Fruit fly (Drosophila melanogaster) whole organism, embryonic: ENCODE measurements around the gene Hou.

Experiments used
- Antp ChIP-seq: fragments of 200-800 bp; sonication (Bioruptor generic); optimal IDR thresholded peaks from 3 replicates; lab custom pipeline; 2016; ENCODE audit warnings: missing biosample characterization, missing genetic modification characterization
- Atf-2 ChIP-seq: fragments of 200-800 bp; sonication (Bioruptor generic); optimal IDR thresholded peaks from 2 replicates; lab custom pipeline; 2016; ENCODE audit warnings: missing biosample characterization, missing genetic modification characterization
- Blimp-1 ChIP-seq: fragments of 200-800 bp; sonication (Bioruptor generic); optimal IDR thresholded peaks from 3 replicates; lab custom pipeline; 2018; ENCODE audit warnings: missing biosample characterization, missing genetic modification characterization, mild to moderate bottlenecking, moderate library complexity, missing genetic modification reagents
- CG10366 ChIP-seq: fragments of 200-800 bp; sonication (Bioruptor generic); IDR thresholded peaks from 2 replicates; pipeline ENCODE4 v1.3.6; 2022; ENCODE audit warnings: missing biosample characterization, missing genetic modification characterization
- CG10979 ChIP-seq: fragments of 200-800 bp; sonication (Bioruptor generic); optimal IDR thresholded peaks from 2 replicates; lab custom pipeline; 2018; ENCODE audit warnings: missing biosample characterization, mild to moderate bottlenecking, missing genetic modification characterization, moderate library complexity
- CG12219 ChIP-seq: fragments of 200-800 bp; sonication (Bioruptor generic); optimal IDR thresholded peaks from 3 replicates; lab custom pipeline; 2018; ENCODE audit warnings: missing biosample characterization, mild to moderate bottlenecking, missing genetic modification characterization
- CG12391 ChIP-seq: fragments of 200-800 bp; sonication (Bioruptor generic); optimal IDR thresholded peaks from 3 replicates; lab custom pipeline; 2018; ENCODE audit warnings: missing biosample characterization, mild to moderate bottlenecking, missing genetic modification characterization, moderate library complexity
- CG12942 ChIP-seq: fragments of 200-800 bp; sonication (Bioruptor generic); optimal IDR thresholded peaks from 3 replicates; lab custom pipeline; 2016; ENCODE audit warnings: missing biosample characterization, missing genetic modification characterization
- CG14050 ChIP-seq: fragments of 200-800 bp; sonication (Bioruptor generic); IDR thresholded peaks from 3 replicates; pipeline ENCODE4 v1.3.6; 2022; ENCODE audit warnings: missing biosample characterization, missing genetic modification characterization
- CG14860 ChIP-seq: fragments of 200-800 bp; sonication (Bioruptor generic); IDR thresholded peaks from 3 replicates; pipeline ENCODE4 v1.3.6; 2022; ENCODE audit warnings: missing biosample characterization, missing genetic modification characterization; ENCODE audit not compliant: partially characterized antibody
- CG15073 ChIP-seq: fragments of 200-800 bp; sonication (Bioruptor generic); optimal IDR thresholded peaks from 2 replicates; lab custom pipeline; 2016; ENCODE audit warnings: missing biosample characterization, missing genetic modification characterization
- CG17186 ChIP-seq: fragments of 200-800 bp; sonication (Bioruptor generic); optimal IDR thresholded peaks from 3 replicates; lab custom pipeline; 2017; ENCODE audit warnings: missing biosample characterization, missing genetic modification reagents, missing genetic modification characterization
- CG1832 ChIP-seq: fragments of 200-800 bp; sonication (Bioruptor generic); optimal IDR thresholded peaks from 2 replicates; lab custom pipeline; 2017; ENCODE audit warnings: missing biosample characterization, mild to moderate bottlenecking, missing genetic modification characterization, inconsistent platforms
- CG2678 ChIP-seq: fragments of 200-800 bp; sonication (Bioruptor generic); optimal IDR thresholded peaks from 3 replicates; lab custom pipeline; 2019; ENCODE audit warnings: missing biosample characterization, mild to moderate bottlenecking, missing genetic modification characterization, moderate library complexity
- CG2875 ChIP-seq: fragments of 200-800 bp; sonication (Bioruptor generic); optimal IDR thresholded peaks from 2 replicates; lab custom pipeline; 2017; ENCODE audit warnings: missing biosample characterization, mild to moderate bottlenecking, missing genetic modification characterization, missing genetic modification reagents
- CG4282 ChIP-seq: fragments of 200-800 bp; sonication (Bioruptor generic); optimal IDR thresholded peaks from 2 replicates; lab custom pipeline; 2016; ENCODE audit warnings: missing biosample characterization, missing genetic modification characterization
- CG4360 ChIP-seq: fragments of 200-800 bp; sonication (Bioruptor generic); IDR thresholded peaks from 2 replicates; pipeline ENCODE4 v1.3.6; 2022; ENCODE audit warnings: missing biosample characterization, missing genetic modification characterization
- CG4730 ChIP-seq: fragments of 200-800 bp; sonication (Bioruptor generic); IDR thresholded peaks from 2 replicates; pipeline ENCODE4 v1.3.6; 2022; ENCODE audit warnings: missing biosample characterization, missing genetic modification characterization
- CG6813 ChIP-seq: fragments of 200-800 bp; sonication (Bioruptor generic); optimal IDR thresholded peaks from 2 replicates; lab custom pipeline; 2017; ENCODE audit warnings: missing biosample characterization, missing genetic modification characterization, mild to moderate bottlenecking, moderate library complexity, missing genetic modification reagents
- CG8281 ChIP-seq: fragments of 200-800 bp; sonication (Bioruptor generic); optimal IDR thresholded peaks from 2 replicates; lab custom pipeline; 2018; ENCODE audit warnings: missing biosample characterization, mild to moderate bottlenecking, missing genetic modification characterization, moderate library complexity
- CG8944 ChIP-seq: fragments of 200-800 bp; sonication (Bioruptor generic); optimal IDR thresholded peaks from 3 replicates; lab custom pipeline; 2016; ENCODE audit warnings: missing biosample characterization, missing genetic modification characterization
- Dek ChIP-seq: fragments of 200-800 bp; sonication (Bioruptor generic); optimal IDR thresholded peaks from 3 replicates; lab custom pipeline; 2019; ENCODE audit warnings: missing biosample characterization, mild to moderate bottlenecking, missing genetic modification characterization, moderate library complexity
- E2f1 ChIP-seq: fragments of 200-800 bp; sonication (Bioruptor generic); IDR thresholded peaks from 2 replicates; pipeline ENCODE4 v1.3.6; 2022; ENCODE audit warnings: missing biosample characterization, missing genetic modification characterization
- H2.0 ChIP-seq: fragments of 200-800 bp; sonication (Bioruptor generic); IDR thresholded peaks from 2 replicates; pipeline ENCODE4 v1.3.6; 2022; ENCODE audit warnings: missing biosample characterization, missing genetic modification characterization
- HLH54F ChIP-seq: fragments of 200-800 bp; sonication (Bioruptor generic); optimal IDR thresholded peaks from 3 replicates; lab custom pipeline; 2016; ENCODE audit warnings: missing biosample characterization, missing genetic modification characterization
- Hand ChIP-seq: fragments of 200-800 bp; sonication (Bioruptor generic); optimal IDR thresholded peaks from 2 replicates; lab custom pipeline; 2017; ENCODE audit warnings: mild to moderate bottlenecking, missing biosample characterization, missing genetic modification reagents, missing genetic modification characterization
- HmgZ ChIP-seq: fragments of 200-800 bp; sonication (Bioruptor generic); optimal IDR thresholded peaks from 2 replicates; lab custom pipeline; 2018; ENCODE audit warnings: missing biosample characterization, mild to moderate bottlenecking, missing genetic modification characterization
- Hmr ChIP-seq: fragments of 200-800 bp; sonication (Bioruptor generic); optimal IDR thresholded peaks from 3 replicates; lab custom pipeline; 2017; ENCODE audit warnings: mild to moderate bottlenecking, missing biosample characterization, missing genetic modification reagents, missing genetic modification characterization
- Mrtf ChIP-seq: fragments of 200-800 bp; sonication (Bioruptor generic); IDR thresholded peaks from 3 replicates; pipeline ENCODE4 v1.3.6; 2022; ENCODE audit warnings: missing biosample characterization, missing genetic modification characterization
- Sox100B ChIP-seq: fragments of 200-800 bp; sonication (Bioruptor generic); optimal IDR thresholded peaks from 3 replicates; lab custom pipeline; 2018; ENCODE audit warnings: missing biosample characterization, mild to moderate bottlenecking, missing genetic modification characterization
- Vsx1 ChIP-seq: fragments of 200-800 bp; sonication (Bioruptor generic); optimal IDR thresholded peaks from 2 replicates; lab custom pipeline; 2017; ENCODE audit warnings: missing biosample characterization, mild to moderate bottlenecking, missing genetic modification characterization, missing genetic modification reagents
- ci ChIP-seq: fragments of 200-800 bp; sonication (Bioruptor generic); IDR thresholded peaks from 3 replicates; pipeline ENCODE4 v1.3.6; 2022; ENCODE audit warnings: missing biosample characterization, missing genetic modification characterization
- dan ChIP-seq: fragments of 200-800 bp; sonication (Bioruptor generic); IDR thresholded peaks from 2 replicates; pipeline ENCODE4 v1.3.6; 2022; ENCODE audit warnings: missing biosample characterization, missing genetic modification characterization
- en ChIP-seq: fragments of 200-800 bp; sonication (Bioruptor generic); optimal IDR thresholded peaks from 2 replicates; lab custom pipeline; 2016; ENCODE audit warnings: missing biosample characterization, missing genetic modification characterization
- ewg ChIP-seq: fragments of 200-800 bp; sonication (Bioruptor generic); optimal IDR thresholded peaks from 3 replicates; lab custom pipeline; 2017; ENCODE audit warnings: mild to moderate bottlenecking, missing biosample characterization, missing genetic modification reagents, missing genetic modification characterization
- exex ChIP-seq: fragments of 200-800 bp; sonication (Bioruptor generic); optimal IDR thresholded peaks from 4 replicates; lab custom pipeline; 2018; ENCODE audit warnings: missing biosample characterization, mild to moderate bottlenecking, missing genetic modification characterization, moderate library complexity
- her ChIP-seq: fragments of 200-800 bp; sonication (Bioruptor generic); optimal IDR thresholded peaks from 2 replicates; lab custom pipeline; 2016; ENCODE audit warnings: missing biosample characterization, missing genetic modification characterization
- kah ChIP-seq: fragments of 200-800 bp; sonication (Bioruptor generic); optimal IDR thresholded peaks from 2 replicates; lab custom pipeline; 2018; ENCODE audit warnings: missing biosample characterization, mild to moderate bottlenecking, missing genetic modification characterization
- klu ChIP-seq: fragments of 200-800 bp; sonication (Bioruptor generic); IDR thresholded peaks from 2 replicates; pipeline ENCODE4 v1.3.6; 2022; ENCODE audit warnings: missing biosample characterization, missing genetic modification characterization
- ranshi ChIP-seq: fragments of 200-800 bp; sonication (Bioruptor generic); IDR thresholded peaks from 2 replicates; pipeline ENCODE4 v1.3.6; 2022; ENCODE audit warnings: missing biosample characterization, missing genetic modification characterization
- sim ChIP-seq: fragments of 200-800 bp; sonication (Bioruptor generic); IDR thresholded peaks from 2 replicates; pipeline ENCODE4 v1.3.6; 2022; ENCODE audit warnings: missing biosample characterization, missing genetic modification characterization
- slp2 ChIP-seq: fragments of 200-800 bp; sonication (Bioruptor generic); optimal IDR thresholded peaks from 2 replicates; lab custom pipeline; 2016; ENCODE audit warnings: missing biosample characterization, missing genetic modification characterization
- ssp ChIP-seq: fragments of 200-800 bp; sonication (Bioruptor generic); IDR thresholded peaks from 2 replicates; pipeline ENCODE4 v1.3.6; 2022; ENCODE audit warnings: missing biosample characterization, missing genetic modification characterization
- tio ChIP-seq: fragments of 200-800 bp; sonication (Bioruptor generic); optimal IDR thresholded peaks from 2 replicates; lab custom pipeline; 2017; ENCODE audit warnings: missing biosample characterization, missing genetic modification characterization, inconsistent platforms
- toy ChIP-seq: fragments of 200-800 bp; sonication (Bioruptor generic); IDR thresholded peaks from 2 replicates; pipeline ENCODE4 v1.3.6; 2022; ENCODE audit warnings: missing biosample characterization, missing genetic modification characterization
- trh ChIP-seq: fragments of 200-800 bp; sonication (Bioruptor generic); optimal IDR thresholded peaks from 2 replicates; lab custom pipeline; 2016; ENCODE audit warnings: missing biosample characterization, missing genetic modification characterization
- tup ChIP-seq: fragments of 200-800 bp; sonication (Bioruptor generic); optimal IDR thresholded peaks from 2 replicates; lab custom pipeline; 2016; ENCODE audit warnings: missing biosample characterization, mild to moderate bottlenecking, missing genetic modification characterization, moderate library complexity
- twi ChIP-seq: fragments of 200-800 bp; optimal IDR thresholded peaks from 2 replicates; lab custom pipeline; 2019; ENCODE audit warnings: missing biosample characterization, mild to moderate bottlenecking, missing genetic modification characterization, moderate library complexity
- wor ChIP-seq: fragments of 200-800 bp; sonication (Bioruptor generic); IDR thresholded peaks from 2 replicates; pipeline ENCODE4 v1.3.6; 2022; ENCODE audit warnings: missing biosample characterization, missing genetic modification characterization
- yki ChIP-seq: fragments of >200 bp; optimal IDR thresholded peaks from 3 replicates; lab custom pipeline; 2018
- zfh2 ChIP-seq: fragments of 200-800 bp; sonication (Bioruptor generic); optimal IDR thresholded peaks from 2 replicates; lab custom pipeline; 2016; ENCODE audit warnings: missing biosample characterization, missing genetic modification characterization

The Hou gene

DNA sequence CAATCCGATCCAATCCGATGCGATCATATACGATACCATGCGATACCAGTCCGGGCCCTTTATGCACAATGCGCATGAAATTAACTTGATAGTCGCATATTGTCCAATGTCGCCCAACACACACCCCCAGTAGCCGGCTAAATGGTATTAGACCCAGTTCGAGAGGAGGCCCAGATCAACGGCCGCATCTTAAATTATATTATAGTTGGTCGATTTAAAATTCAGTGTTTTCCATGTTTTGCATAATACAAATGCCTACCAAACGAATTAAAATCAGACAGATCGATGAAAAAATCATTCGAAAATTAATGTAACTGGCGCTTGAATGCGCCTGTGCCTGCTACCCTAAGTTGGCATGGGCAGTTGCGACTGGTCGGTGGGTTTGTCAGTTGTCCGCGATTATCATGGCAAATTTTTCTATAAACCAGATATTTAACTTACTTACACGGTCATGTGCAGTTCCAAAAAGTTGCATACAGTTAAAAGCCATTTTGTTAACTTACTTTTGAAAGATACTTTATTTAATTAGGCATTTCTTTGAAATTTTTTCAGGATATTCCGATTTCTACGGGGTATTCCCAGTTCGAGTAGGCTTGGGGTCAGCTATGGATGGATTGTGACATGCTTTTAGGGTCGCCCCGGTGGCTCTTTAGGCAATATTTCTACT is 19.7 kb upstream of the Hou start (continued):
- no peak for TF ChIP-seq en
- peak; percentile 37 for TF ChIP-seq CG10979
- TF ChIP-seq Antp, result no peak
- no peak for TF ChIP-seq yki (lab: Kevin White, UChicago)
- TF ChIP-seq CG2678 (tag; lab: Kevin White, UChicago), result peak; percentile 49
- no peak for TF ChIP-seq Vsx1 (GFP tag; lab: Kevin White, UChicago)
- no peak for TF ChIP-seq HmgZ (tag; lab: Kevin White, UChicago)
- no peak for TF ChIP-seq CG4282 (GFP tag; lab: Kevin White, UChicago)
- TF ChIP-seq CG1832, result no peak
- TF ChIP-seq CG12942 (GFP tag; lab: Kevin White, UChicago), result no peak
- no peak for TF ChIP-seq slp2 (GFP tag; lab: Kevin White, UChicago)
- TF ChIP-seq ci (GFP tag; lab: Robert Waterston, UW), result no peak
- TF ChIP-seq wor (GFP tag; lab: Robert Waterston, UW), result no peak
- TF ChIP-seq tio, result no peak
- no peak for TF ChIP-seq kah (GFP tag; lab: Kevin White, UChicago)
- no peak for TF ChIP-seq CG4730 (GFP tag; lab: Robert Waterston, UW)
- TF ChIP-seq dan (GFP tag; lab: Robert Waterston, UW), result no peak
- TF ChIP-seq ewg (GFP tag; lab: Kevin White, UChicago), result peak; percentile 19
- TF ChIP-seq exex (tag; lab: Kevin White, UChicago), result no peak
- TF ChIP-seq CG10366 (GFP tag; lab: Robert Waterston, UW), result peak; percentile 45; the same call in 1 of the 2 replicates
- peak; percentile 4 for TF ChIP-seq Blimp-1 (GFP tag; lab: Kevin White, UChicago)
- no peak for TF ChIP-seq Dek
- TF ChIP-seq CG6813 (GFP tag; lab: Kevin White, UChicago), result no peak
- TF ChIP-seq trh (GFP tag; lab: Kevin White, UChicago), result no peak
- no peak for TF ChIP-seq her (GFP tag; lab: Kevin White, UChicago)
- TF ChIP-seq HLH54F (GFP tag; lab: Kevin White, UChicago), result no peak
- TF ChIP-seq CG8281 (tag; lab: Kevin White, UChicago), result no peak
- no peak for TF ChIP-seq CG14050 (GFP tag; lab: Robert Waterston, UW)
- no peak for TF ChIP-seq tup (GFP tag; lab: Kevin White, UChicago)
- peak; percentile 4 for TF ChIP-seq CG12391 (tag; lab: Kevin White, UChicago)
- TF ChIP-seq CG17186 (GFP tag; lab: Kevin White, UChicago), result no peak
- no peak for TF ChIP-seq twi (tag; lab: Kevin White, UChicago)
- no peak for TF ChIP-seq CG8944 (GFP tag; lab: Kevin White, UChicago)
- no peak for TF ChIP-seq CG4360 (GFP tag; lab: Robert Waterston, UW)
- 0 out of 3 replicates have a peak, but pooled peaks have one; percentile 14 for TF ChIP-seq Mrtf (GFP tag; lab: Robert Waterston, UW)
- no peak for TF ChIP-seq Hmr
- 0 out of 2 replicates have a peak, but pooled peaks have one; percentile 21 for TF ChIP-seq sim
- no peak for TF ChIP-seq H2.0
- TF ChIP-seq E2f1 (GFP tag; lab: Robert Waterston, UW), result 0 out of 2 replicates have a peak, but pooled peaks have one; percentile 21
- no peak for TF ChIP-seq klu
- TF ChIP-seq CG14860 (GFP tag; lab: Robert Waterston, UW), result no peak
- peak; percentile 11 for TF ChIP-seq CG12219 (GFP tag; lab: Kevin White, UChicago)
- TF ChIP-seq CG2875 (GFP tag; lab: Kevin White, UChicago), result no peak
- TF ChIP-seq zfh2, result no peak
- TF ChIP-seq Sox100B (GFP tag; lab: Kevin White, UChicago), result peak; percentile 40
- no peak for TF ChIP-seq toy
- peak; percentile 15; the same call in 1 of the 2 replicates for TF ChIP-seq ssp (GFP tag; lab: Robert Waterston, UW)
- TF ChIP-seq CG15073 (GFP tag; lab: Kevin White, UChicago), result no peak
- TF ChIP-seq ranshi, result no peak
- TF ChIP-seq Hand, result no peak
- no peak for TF ChIP-seq Atf-2 (GFP tag; lab: Kevin White, UChicago)
